Worm (Caenorhabditis elegans): ENCODE measurements around the gene Y57G11C.33.

Y57G11C.33 gene

DNA sequence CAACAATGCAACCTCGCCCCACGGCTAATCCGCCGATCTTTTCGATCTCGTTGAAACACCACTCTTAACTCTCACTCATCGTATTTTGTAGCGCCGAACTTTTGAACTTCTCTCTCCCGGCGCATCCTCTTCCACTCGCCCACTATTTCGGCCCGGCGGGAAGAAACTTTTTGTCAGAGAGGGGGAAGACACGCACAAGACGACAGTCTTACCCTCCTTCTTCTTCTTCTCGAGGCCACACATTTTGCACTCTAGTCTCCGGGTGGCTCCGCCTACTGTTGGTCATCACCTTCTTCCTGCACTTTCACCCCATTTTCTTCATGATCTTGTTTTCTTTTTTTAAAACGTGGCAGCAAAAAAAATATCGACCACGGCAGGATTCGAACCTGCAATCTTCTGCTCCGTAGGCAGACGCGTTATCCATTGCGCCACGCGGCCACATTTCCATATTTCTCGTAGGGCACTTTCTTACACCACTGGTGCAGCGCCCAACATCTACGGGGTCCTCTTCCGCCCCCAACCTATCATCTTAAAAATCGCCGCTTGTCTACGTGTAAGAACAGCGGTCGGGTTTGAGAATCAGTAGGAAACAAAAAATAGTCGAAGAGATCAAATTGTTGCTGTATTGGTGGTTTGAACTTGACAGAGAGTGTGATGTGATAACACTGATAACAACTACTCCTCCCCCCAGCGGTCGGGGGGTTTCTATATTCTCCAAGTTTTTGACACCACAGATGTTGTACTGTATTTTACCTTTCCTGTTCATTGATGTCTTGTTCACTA lies 45.7 kb upstream of the Y57G11C.33 start (continued):
- no peak for TF ChIP-seq zag-1 (tag; optimal IDR thresholded peaks at IDR 0.05)
- peak; percentile 93 for TF ChIP-seq nhr-48 (tag; optimal IDR thresholded peaks at IDR 0.05)
- 0 out of 4 replicates have a peak, but pooled peaks of 1 of the 2 experiments have one; percentile 34 for TF ChIP-seq madf-5 (GFP tag; IDR thresholded peaks at IDR 0.05)
- TF ChIP-seq nhr-111 (GFP tag; optimal IDR thresholded peaks at IDR 0.05): no peak
- TF ChIP-seq ztf-7 (tag; optimal IDR thresholded peaks at IDR 0.05): no peak
- TF ChIP-seq dve-1 (tag; optimal IDR thresholded peaks at IDR 0.05; ENCODE audit: insufficient read depth): peak; percentile 49
- no peak for TF ChIP-seq unc-130 (GFP tag; optimal IDR thresholded peaks at IDR 0.05)
- TF ChIP-seq dmd-6 (GFP tag; IDR thresholded peaks at IDR 0.05): peak; percentile 95
- no peak for TF ChIP-seq daf-12 (tag; optimal IDR thresholded peaks at IDR 0.05)
- no peak for TF ChIP-seq ZK337.2 (GFP tag; IDR thresholded peaks at IDR 0.05)
- no peak for TF ChIP-seq aly-2 (tag; optimal IDR thresholded peaks at IDR 0.05)
- no peak for TF ChIP-seq zfp-2 (tag; optimal IDR thresholded peaks at IDR 0.05)
- TF ChIP-seq F44E2.7 (GFP tag; IDR thresholded peaks at IDR 0.05): no peak
- TF ChIP-seq ctbp-1 (GFP tag; IDR thresholded peaks at IDR 0.05): peak; percentile 53; the same call in 1 of the 2 replicates
- peak; percentile 32 for TF ChIP-seq jun-1 (tag; optimal IDR thresholded peaks at IDR 0.05)
- no peak for TF ChIP-seq saeg-2 (GFP tag; IDR thresholded peaks at IDR 0.05)
- no peak for TF ChIP-seq nhr-42 (GFP tag; IDR thresholded peaks at IDR 0.05)
- TF ChIP-seq D1046.2 (GFP tag; IDR thresholded peaks at IDR 0.05): 0 out of 2 replicates have a peak, but pooled peaks have one; percentile 3
- no peak for TF ChIP-seq egl-27 (tag; optimal IDR thresholded peaks at IDR 0.05)
- peak in 1 of 2 experiments; percentile 24 for TF ChIP-seq unc-62 (GFP tag; optimal IDR thresholded peaks at IDR 0.05 in 1 of 2)
- no peak for TF ChIP-seq unc-62 (tag; optimal IDR thresholded peaks at IDR 0.05)
- TF ChIP-seq tag-97 (GFP tag; IDR thresholded peaks at IDR 0.05): no peak
- no peak for TF ChIP-seq F10B5.3 (tag; optimal IDR thresholded peaks at IDR 0.05)
- TF ChIP-seq ama-1 (optimal IDR thresholded peaks at IDR 0.05): no peak
- peak; percentile 60 for TF ChIP-seq mxl-3 (GFP tag; optimal IDR thresholded peaks at IDR 0.05)
- TF ChIP-seq attf-4 (tag; optimal IDR thresholded peaks at IDR 0.05): no peak
- TF ChIP-seq T20F7.1 (GFP tag; optimal IDR thresholded peaks at IDR 0.05): no peak
- no peak for TF ChIP-seq Y75B8A.6 (GFP tag; IDR thresholded peaks at IDR 0.05)
- peak; percentile 33 for TF ChIP-seq lir-3 (tag; optimal IDR thresholded peaks at IDR 0.05)
- TF ChIP-seq F37D6.2 (tag; optimal IDR thresholded peaks at IDR 0.05): no peak
- TF ChIP-seq skn-1 (tag; optimal IDR thresholded peaks at IDR 0.05): no peak
- TF ChIP-seq lim-7 (GFP tag; IDR thresholded peaks at IDR 0.05): no peak
- TF ChIP-seq lin-29 (GFP tag; IDR thresholded peaks at IDR 0.05): no peak
- TF ChIP-seq lin-39 (tag; optimal IDR thresholded peaks at IDR 0.05): no peak
- TF ChIP-seq daf-19 (GFP tag; conservative IDR thresholded peaks at IDR 0.05): no peak
- peak in 1 of 2 experiments; percentile 30 for TF ChIP-seq hif-1 (tag; optimal IDR thresholded peaks at IDR 0.05)
- no peak for TF ChIP-seq snpc-4 (tag; optimal IDR thresholded peaks at IDR 0.05)
- no peak for TF ChIP-seq F26F4.8 (GFP tag; conservative IDR thresholded peaks at IDR 0.05)
- TF ChIP-seq fos-1 (tag; optimal IDR thresholded peaks at IDR 0.05): no peak
- TF ChIP-seq F49E8.2 (tag; optimal IDR thresholded peaks at IDR 0.05; ENCODE audit: borderline replicate concordance): no peak
- TF ChIP-seq nhr-102 (tag; optimal IDR thresholded peaks at IDR 0.05): peak; percentile 23
- TF ChIP-seq egl-43 (GFP tag; IDR thresholded peaks at IDR 0.05): 0 out of 2 replicates have a peak, but pooled peaks have one; percentile 27
- TF ChIP-seq nhr-237 (tag; optimal IDR thresholded peaks at IDR 0.05): no peak
- TF ChIP-seq aha-1 (tag): peak; percentile 98
- peak; percentile 36 to 61 for TF ChIP-seq lsy-2 (tag; optimal IDR thresholded peaks at IDR 0.05)
- no peak; the same call in 1 of the 2 replicates for TF ChIP-seq set-16 (GFP tag; IDR thresholded peaks at IDR 0.05)
- TF ChIP-seq lin-38 (GFP tag; IDR thresholded peaks at IDR 0.05): peak; percentile 53; the same call in 1 of the 2 replicates
- TF ChIP-seq nhr-41 (GFP tag; IDR thresholded peaks at IDR 0.05): no peak
- TF ChIP-seq ces-1 (GFP tag; optimal IDR thresholded peaks at IDR 0.05): no peak
- TF ChIP-seq ceh-20 (GFP tag; IDR thresholded peaks at IDR 0.05): no peak

Measured in whole organism, L4 larva.